Worm (Caenorhabditis elegans): ENCODE results near the gene spdl-1.

DNA sequence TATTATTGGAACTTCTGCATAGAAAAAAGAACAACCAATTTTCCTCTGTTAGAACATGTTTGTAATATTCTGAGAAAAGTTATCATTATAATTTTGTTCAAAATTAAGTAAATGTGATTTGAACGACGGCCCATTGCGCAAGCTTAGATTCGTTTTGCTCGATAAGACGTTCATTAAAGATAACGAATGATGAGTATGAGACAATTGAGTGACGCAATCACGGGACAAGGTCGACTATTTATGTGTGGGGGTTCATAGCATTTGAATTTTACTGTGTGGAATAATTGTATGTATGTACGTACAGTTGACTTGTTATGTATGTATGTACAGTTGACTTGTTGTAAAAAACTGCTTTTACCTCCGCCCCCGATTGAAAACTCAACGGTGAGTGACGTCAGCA lies 38.0 kb downstream of the spdl-1 start:
- TF ChIP-seq odd-2 (tag; optimal IDR thresholded peaks at IDR 0.05) (no peak), pha-4 (tag; optimal IDR thresholded peaks at IDR 0.05) (no peak), K02D7.2 (tag; optimal IDR thresholded peaks at IDR 0.05) (no peak), dve-1 (tag; optimal IDR thresholded peaks at IDR 0.05) (no peak), ets-4 (tag; optimal IDR thresholded peaks at IDR 0.05) (no peak), ztf-16 (tag; optimal IDR thresholded peaks at IDR 0.05) (no peak), hlh-6 (tag; optimal IDR thresholded peaks at IDR 0.05) (no peak), pha-2 (tag; optimal IDR thresholded peaks at IDR 0.05) (no peak), ama-1 (optimal IDR thresholded peaks at IDR 0.05) (no peak)
